Worm (Caenorhabditis elegans): Measurements from ENCODE around the gene sta-1.

DNA sequence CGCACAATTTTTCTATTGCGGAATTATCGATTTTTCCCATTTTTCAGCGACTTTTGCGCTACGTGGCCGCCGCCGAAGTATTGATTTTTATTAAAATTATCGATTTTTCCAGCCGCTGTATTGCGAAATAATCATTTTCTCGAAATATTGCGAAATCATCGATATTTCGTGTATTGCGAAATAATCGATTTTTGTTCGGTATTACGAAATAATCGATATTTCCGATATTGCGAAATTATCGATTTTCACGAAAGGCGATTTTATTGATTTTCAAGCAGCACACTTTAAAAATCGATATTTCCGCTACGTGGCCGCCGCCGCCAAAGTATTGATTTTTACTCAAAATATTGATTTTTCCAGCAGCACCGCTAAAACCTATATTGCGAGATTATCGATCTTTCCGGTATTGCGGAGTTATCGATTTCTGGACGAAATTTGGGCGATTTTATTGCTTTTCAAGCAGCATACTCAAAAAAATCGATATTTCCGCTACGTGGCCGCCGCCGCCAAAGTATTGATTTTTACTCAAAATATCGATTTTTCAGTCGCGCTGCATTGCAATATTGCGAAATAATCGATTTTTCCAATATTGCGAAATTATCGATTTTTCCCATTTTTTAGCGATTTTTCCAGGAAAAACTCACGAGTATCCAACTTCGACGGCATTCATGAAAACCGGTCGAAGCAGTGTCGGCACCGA, 18.5 kb upstream of the sta-1 start:
- TF ChIP-seq cebp-2 (GFP tag; IDR thresholded peaks at IDR 0.05) (no peak), ets-4 (GFP tag; optimal IDR thresholded peaks at IDR 0.05) (no peak), F22D6.2 (tag; optimal IDR thresholded peaks at IDR 0.05) (no peak)

Data from whole organism, young adult.